Worm (Caenorhabditis elegans) whole organism, L2 larva: ENCODE data around the gene C27F2.6.

ENCODE experiments used
- C34F6.9 ChIP-seq: fragments of 150-350 bp; optimal IDR thresholded peaks from 2 replicates; lab custom pipeline; 2014; ENCODE audit warnings: missing biosample characterization, missing genetic modification characterization
- R02D3.7 ChIP-seq: fragments of 150-350 bp; optimal IDR thresholded peaks from 2 replicates; lab custom pipeline; 2014; ENCODE audit warnings: missing biosample characterization, missing genetic modification characterization
- Y55F3AM.14 ChIP-seq: fragments of 200-800 bp; sonication (Bioruptor generic); optimal IDR thresholded peaks from 2 replicates; lab custom pipeline; 2018; ENCODE audit warnings: mild to moderate bottlenecking, missing genetic modification characterization, missing compliant biosample characterization
- ZK546.5 ChIP-seq: sonication (generic microtip); optimal IDR thresholded peaks from 2 replicates; lab custom pipeline; 2017; ENCODE audit warnings: missing biosample characterization, missing genetic modification characterization
- alr-1 ChIP-seq: fragments of 150-350 bp; optimal IDR thresholded peaks from 2 replicates; lab custom pipeline; 2014; ENCODE audit warnings: missing biosample characterization, missing genetic modification characterization
- aly-2 ChIP-seq: fragments of 150-350 bp; optimal IDR thresholded peaks from 2 replicates; lab custom pipeline; 2014; ENCODE audit warnings: missing biosample characterization, missing genetic modification characterization
- ama-1 ChIP-seq: fragments of 150-350 bp; optimal IDR thresholded peaks from 2 replicates; lab custom pipeline; 2018; ENCODE audit warnings: inconsistent platforms
- ceh-82 ChIP-seq: fragments of 150-350 bp; optimal IDR thresholded peaks from 2 replicates; lab custom pipeline; 2014; ENCODE audit warnings: missing biosample characterization, missing genetic modification characterization
- crh-2 ChIP-seq: sonication (generic microtip); optimal IDR thresholded peaks from 2 replicates; lab custom pipeline; 2017; ENCODE audit warnings: missing biosample characterization, missing genetic modification characterization
- dmd-4 ChIP-seq: sonication (generic microtip); optimal IDR thresholded peaks from 2 replicates; lab custom pipeline; 2017; ENCODE audit warnings: missing biosample characterization, missing genetic modification characterization
- elt-1 ChIP-seq: fragments of 150-350 bp; optimal IDR thresholded peaks from 2 replicates; lab custom pipeline; 2014; ENCODE audit warnings: missing biosample characterization, missing genetic modification characterization
- elt-3 ChIP-seq: sonication (generic microtip); optimal IDR thresholded peaks from 2 replicates; lab custom pipeline; 2017; ENCODE audit warnings: missing biosample characterization, missing genetic modification characterization
- fos-1 ChIP-seq: fragments of 150-350 bp; optimal IDR thresholded peaks from 2 replicates; lab custom pipeline; 2014; ENCODE audit warnings: missing biosample characterization, missing genetic modification characterization
- gmeb-1 ChIP-seq: fragments of 150-350 bp; optimal IDR thresholded peaks from 2 replicates; lab custom pipeline; 2014; ENCODE audit warnings: missing biosample characterization, missing genetic modification characterization
- lin-13 ChIP-seq: fragments of 150-350 bp; optimal IDR thresholded peaks from 2 replicates; lab custom pipeline; 2014; ENCODE audit warnings: missing biosample characterization, missing genetic modification reagents, missing genetic modification characterization
- lsy-2 ChIP-seq, 2 experiments: fragments of 150-350 bp in 1 of 2; sonication (generic microtip) in 1 of 2; optimal IDR thresholded peaks; 2 replicates each; lab custom pipeline; 2014 to 2017; ENCODE audit warnings: missing biosample characterization in 2 of 2, missing genetic modification characterization in 2 of 2
- nhr-10 ChIP-seq: sonication (generic microtip); optimal IDR thresholded peaks from 2 replicates; lab custom pipeline; 2017; ENCODE audit warnings: missing biosample characterization, missing genetic modification characterization
- nhr-11 ChIP-seq: fragments of 150-350 bp; optimal IDR thresholded peaks from 2 replicates; lab custom pipeline; 2014; ENCODE audit warnings: missing biosample characterization, missing genetic modification characterization
- nhr-129 ChIP-seq: fragments of 150-350 bp; optimal IDR thresholded peaks from 2 replicates; lab custom pipeline; 2014; ENCODE audit warnings: missing biosample characterization, missing genetic modification characterization
- nhr-21 ChIP-seq: fragments of 150-350 bp; optimal IDR thresholded peaks from 2 replicates; lab custom pipeline; 2014; ENCODE audit warnings: missing biosample characterization, missing genetic modification characterization
- nhr-237 ChIP-seq: fragments of 150-350 bp; optimal IDR thresholded peaks from 2 replicates; lab custom pipeline; 2014; ENCODE audit warnings: missing biosample characterization, missing genetic modification characterization
- nhr-25 ChIP-seq: fragments of 150-350 bp; sonication (generic microtip); optimal IDR thresholded peaks from 3 replicates; lab custom pipeline; 2014; ENCODE audit warnings: missing biosample characterization, missing genetic modification characterization
- nhr-77 ChIP-seq: fragments of 150-350 bp; optimal IDR thresholded peaks from 2 replicates; lab custom pipeline; 2014; ENCODE audit warnings: missing biosample characterization, missing genetic modification characterization
- peb-1 ChIP-seq: fragments of 150-350 bp; optimal IDR thresholded peaks from 2 replicates; lab custom pipeline; 2014; ENCODE audit warnings: missing biosample characterization, missing genetic modification characterization
- sem-4 ChIP-seq: fragments of 150-350 bp; optimal IDR thresholded peaks from 2 replicates; lab custom pipeline; 2014; ENCODE audit warnings: missing biosample characterization, missing genetic modification reagents, missing genetic modification characterization
- skn-1 ChIP-seq: sonication (generic microtip); optimal IDR thresholded peaks from 2 replicates; lab custom pipeline; 2017; ENCODE audit warnings: missing biosample characterization, missing genetic modification characterization
- sma-3 ChIP-seq: sonication (generic microtip); optimal IDR thresholded peaks from 2 replicates; lab custom pipeline; 2016; ENCODE audit warnings: missing genetic modification reagents, missing genetic modification characterization, missing compliant biosample characterization
- sma-9 ChIP-seq, 2 experiments: fragments of 150-350 bp in 1 of 2; sonication (generic microtip) in 1 of 2; optimal IDR thresholded peaks; 2 replicates each; lab custom pipeline; 2014 to 2016; ENCODE audit warnings: missing genetic modification characterization in 2 of 2, mild to moderate bottlenecking in 1 of 2, missing biosample characterization in 1 of 2, missing compliant biosample characterization in 1 of 2, missing genetic modification reagents in 1 of 2, moderate library complexity in 1 of 2
- unc-39 ChIP-seq: fragments of 150-350 bp; optimal IDR thresholded peaks from 2 replicates; lab custom pipeline; 2014; ENCODE audit warnings: missing biosample characterization, missing genetic modification characterization
- zag-1 ChIP-seq: fragments of 150-350 bp; optimal IDR thresholded peaks from 2 replicates; lab custom pipeline; 2014; ENCODE audit warnings: missing biosample characterization, missing genetic modification characterization
- ztf-1 ChIP-seq: fragments of 200-800 bp; sonication (Bioruptor generic); conservative IDR thresholded peaks from 2 replicates; pipeline ENCODE4 v1.3.6; 2022; ENCODE audit warnings: missing genetic modification characterization, missing compliant biosample characterization
- ztf-11 ChIP-seq: sonication (generic microtip); optimal IDR thresholded peaks from 2 replicates; lab custom pipeline; 2017; ENCODE audit warnings: missing biosample characterization, missing genetic modification characterization

Gene C27F2.6

ce11 chrIII:4984444-4985086 lies 4.3 kb upstream of the C27F2.6 start, which contains the start of gene C27F2.7:
Gene C27F2.7, minus strand, starts transcription at chrIII:4984494.
- TF ChIP-seq ztf-11 (tag; lab: Kevin White, UChicago), result no peak
- TF ChIP-seq skn-1 (tag; lab: Kevin White, UChicago), result no peak
- no peak for TF ChIP-seq ZK546.5 (tag; lab: Kevin White, UChicago)
- TF ChIP-seq fos-1 (tag; lab: Kevin White, UChicago), result no peak
- TF ChIP-seq ztf-1 (GFP tag; lab: Robert Waterston, UW), result no peak
- TF ChIP-seq nhr-25, result no peak
- TF ChIP-seq lsy-2 (tag; optimal IDR thresholded peaks at IDR 0.05; lab: Kevin White, UChicago), result no peak
- TF ChIP-seq nhr-77 (tag; lab: Kevin White, UChicago), result no peak
- no peak for TF ChIP-seq sma-3 (GFP tag; lab: Kevin White, UChicago)
- TF ChIP-seq nhr-10 (tag; lab: Kevin White, UChicago), result no peak

DNA sequence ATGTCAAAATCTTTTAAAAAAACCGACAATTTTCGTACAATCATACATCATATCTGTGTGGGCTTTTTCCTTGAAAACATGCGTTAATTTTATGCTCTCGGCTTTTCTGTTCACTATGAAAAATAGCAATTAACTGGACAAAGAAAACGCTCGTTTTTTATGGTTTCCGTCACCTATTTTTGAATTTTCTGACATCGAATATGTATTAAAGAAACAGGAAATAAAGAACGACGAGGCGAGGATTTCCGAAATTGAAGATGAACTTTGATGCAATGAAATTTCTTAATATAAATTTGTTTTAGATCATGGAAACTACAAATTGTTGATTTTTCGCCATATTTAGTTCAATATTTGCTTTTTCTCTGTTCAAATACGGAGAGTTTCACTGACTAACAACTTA lies 3.7 kb upstream of the C27F2.6 start:
- TF ChIP-seq dmd-4 (tag; lab: Kevin White, UChicago) (no peak), gmeb-1 (tag; lab: Kevin White, UChicago) (no peak), elt-1 (tag; lab: Kevin White, UChicago) (no peak), lin-13 (GFP tag; lab: Kevin White, UChicago) (no peak), aly-2 (tag; lab: Kevin White, UChicago) (no peak), nhr-21 (no peak), ama-1 (lab: Kevin White, UChicago) (no peak), Y55F3AM.14 (no peak), nhr-11 (tag; lab: Kevin White, UChicago) (no peak), C34F6.9 (tag; lab: Kevin White, UChicago) (no peak), nhr-25 (no peak), ceh-82 (tag; lab: Kevin White, UChicago) (no peak), sem-4 (no peak), sma-9 (GFP tag; optimal IDR thresholded peaks at IDR 0.05; lab: Kevin White, UChicago) (no peak), sma-9 (tag; optimal IDR thresholded peaks at IDR 0.05; lab: Kevin White, UChicago) (no peak), elt-3 (tag; lab: Kevin White, UChicago) (no peak)

DNA sequence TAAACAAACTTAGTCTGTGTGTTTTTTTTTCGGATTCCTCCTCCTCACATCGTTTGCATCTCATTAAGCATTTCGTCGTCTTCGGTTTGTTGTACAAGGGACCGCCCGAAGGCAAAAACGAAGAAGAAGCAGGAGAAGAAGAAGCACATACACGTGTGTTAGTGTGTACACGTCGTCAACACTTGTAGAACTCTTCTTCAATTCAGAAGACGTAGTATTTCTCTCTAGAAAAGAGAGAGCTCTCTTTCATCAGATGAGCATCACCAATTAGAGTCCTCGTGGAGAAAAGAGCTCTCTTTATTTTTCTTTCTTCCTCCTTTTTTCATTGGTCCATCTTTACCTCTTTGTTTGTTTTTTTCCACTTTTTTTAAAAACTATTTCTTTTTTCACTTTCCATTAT lies 12.1 kb downstream of the C27F2.6 start:
- peak; percentile 2 for TF ChIP-seq nhr-129
- no peak for TF ChIP-seq sma-3 (GFP tag; lab: Kevin White, UChicago)
- peak in 1 of 2 experiments; percentile 32 for TF ChIP-seq lsy-2 (tag; optimal IDR thresholded peaks at IDR 0.05; lab: Kevin White, UChicago)
- TF ChIP-seq alr-1 (tag; lab: Kevin White, UChicago), result no peak
- TF ChIP-seq R02D3.7 (tag; lab: Kevin White, UChicago), result no peak
- TF ChIP-seq peb-1 (tag; lab: Kevin White, UChicago), result no peak
- peak; percentile 41 for TF ChIP-seq C34F6.9 (tag; lab: Kevin White, UChicago)
- no peak for TF ChIP-seq nhr-237
- TF ChIP-seq, all 48 proteins: peak for 3

- TF ChIP-seq zag-1 (tag; lab: Kevin White, UChicago) (peak; percentile 49), ama-1 (lab: Kevin White, UChicago) (no peak), aly-2 (tag; lab: Kevin White, UChicago) (no peak), nhr-21 (no peak), C34F6.9 (tag; lab: Kevin White, UChicago) (peak; percentile 29), ZK546.5 (tag; lab: Kevin White, UChicago) (no peak), lsy-2 (tag; optimal IDR thresholded peaks at IDR 0.05; lab: Kevin White, UChicago) (peak in 1 of 2 experiments; percentile 26)
Observed at ce11 chrIII:4967236-4967635, 13.0 kb downstream of the C27F2.6 start.

DNA sequence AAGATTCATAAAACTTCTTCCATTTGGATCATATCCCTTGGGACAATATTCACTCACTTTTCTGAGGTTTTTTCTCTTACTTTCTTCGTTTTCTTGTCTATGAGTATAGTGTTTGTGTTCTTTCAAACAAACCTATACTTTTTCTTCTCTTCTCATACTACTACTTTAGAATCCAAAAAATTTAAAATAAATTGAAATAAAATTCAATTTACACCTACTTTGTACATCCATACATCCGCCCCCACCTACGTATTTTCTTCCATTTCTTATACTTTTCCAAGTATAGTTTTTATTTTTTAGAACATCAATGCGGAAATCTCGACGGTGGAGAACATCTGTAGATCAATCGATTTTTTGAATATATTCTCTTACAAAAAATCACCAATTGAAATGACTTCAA lies 15.0 kb downstream of the C27F2.6 start, which contains the start of gene nca-2:
Gene nca-2, plus strand, starts transcription at position 301 of the 400 bp plus-strand sequence.
- TF ChIP-seq skn-1 (tag; lab: Kevin White, UChicago) (no peak), crh-2 (tag; lab: Kevin White, UChicago) (no peak), sma-3 (GFP tag; lab: Kevin White, UChicago) (no peak), nhr-129 (no peak), unc-39 (tag; lab: Kevin White, UChicago) (no peak)
- TF ChIP-seq, all 48 proteins: peak for 0
